Fruit fly (Drosophila melanogaster): Measurements from ENCODE around the gene Mgat2.

The Mgat2 gene

DNA sequence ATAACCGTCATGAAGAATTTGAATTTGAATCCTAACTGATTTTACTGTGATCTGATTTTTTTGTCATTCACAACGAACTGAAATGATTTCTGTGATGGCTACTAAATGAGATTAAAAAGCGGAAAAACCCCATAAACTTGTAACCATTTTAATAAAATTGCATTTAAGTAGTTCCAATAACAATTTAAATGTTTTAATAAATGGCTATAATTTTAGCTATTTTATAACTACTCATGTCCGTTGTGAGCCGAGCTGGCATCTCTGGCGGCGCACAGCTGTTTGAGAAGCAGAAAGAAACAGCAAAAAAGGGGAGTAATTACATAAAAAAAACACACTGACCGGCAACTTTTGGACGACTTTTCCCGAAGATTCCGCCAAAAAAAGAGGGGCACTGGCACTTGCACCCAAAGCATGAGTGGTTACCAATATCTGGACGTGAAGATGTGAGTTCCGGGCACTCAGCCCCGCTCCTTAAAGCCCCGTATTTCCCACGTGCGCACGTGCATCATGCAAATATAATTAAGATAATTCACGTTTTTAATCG, 34.6 kb upstream of the Mgat2 start, which contains the start of the genes CG7950 and Rpp14a (continued):
- TF ChIP-seq sqz (GFP tag; optimal IDR thresholded peaks at IDR 0.05) (peak; percentile 16), CG15601 (tag; optimal IDR thresholded peaks at IDR 0.05) (peak; percentile 69), sug (tag; optimal IDR thresholded peaks at IDR 0.05) (peak; percentile 83), sisA (GFP tag; IDR thresholded peaks at IDR 0.05) (peak; percentile 72), tio (GFP tag; optimal IDR thresholded peaks at IDR 0.05) (peak; percentile 65), gsb-n (tag; optimal IDR thresholded peaks at IDR 0.05) (peak; percentile 42), Adf1 (GFP tag; IDR thresholded peaks at IDR 0.05) (peak; percentile 30), CG14965 (GFP tag; optimal IDR thresholded peaks at IDR 0.05; ENCODE audit: borderline replicate concordance) (no peak)

DNA sequence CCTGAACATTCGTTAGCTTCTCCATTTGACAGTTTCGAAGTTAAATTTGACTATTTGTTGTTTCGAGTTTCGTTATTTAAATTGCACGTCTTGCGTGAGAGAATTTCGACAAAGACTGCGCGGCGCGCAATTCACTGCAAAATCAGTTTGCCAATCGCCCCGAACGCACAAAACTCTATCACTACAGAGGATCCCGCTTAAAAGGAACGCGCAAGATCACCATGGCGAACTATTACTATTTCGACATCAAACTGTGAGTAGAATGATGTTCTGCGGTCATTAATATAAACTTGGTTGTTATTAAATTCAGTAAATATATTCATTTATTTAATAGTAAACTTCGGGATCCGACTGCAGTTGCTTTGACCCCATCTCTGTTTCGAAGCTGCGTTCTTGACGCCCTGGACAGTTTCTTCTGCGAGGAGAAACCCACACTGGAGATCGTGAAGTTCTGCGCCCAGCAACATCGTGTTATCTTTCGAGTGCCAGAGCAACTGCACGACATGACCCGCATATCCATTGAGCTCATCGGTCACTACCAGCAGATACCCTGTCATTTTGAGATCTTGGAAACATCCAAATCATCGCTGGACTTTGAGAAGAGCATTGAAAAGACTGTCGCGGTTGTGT, 34.0 kb upstream of the Mgat2 start, which contains the start of the genes Rpp14b and spn-A:
TSS of gene Rpp14b (plus strand) at position 43 of the 630 bp plus-strand sequence.
TSS of gene spn-A (minus strand) at position 123 of the 630 bp plus-strand sequence.
- TF ChIP-seq C15 (GFP tag; IDR thresholded peaks at IDR 0.05) (no peak), ttk (GFP tag; IDR thresholded peaks at IDR 0.05) (no peak), CG13894 (tag; optimal IDR thresholded peaks at IDR 0.05) (no peak), HLH54F (GFP tag; optimal IDR thresholded peaks at IDR 0.05) (no peak), ci (GFP tag; IDR thresholded peaks at IDR 0.05) (peak; percentile 43; the same call in 2 of the 3 replicates), CG7963 (GFP tag; IDR thresholded peaks at IDR 0.05; ENCODE audit: partially characterized antibody) (no peak; the same call in 2 of the 3 replicates), btn (GFP tag; optimal IDR thresholded peaks at IDR 0.05) (no peak), toy (GFP tag; IDR thresholded peaks at IDR 0.05) (no peak), pfk (GFP tag; optimal IDR thresholded peaks at IDR 0.05) (no peak), ATbp (GFP tag; optimal IDR thresholded peaks at IDR 0.05) (no peak), Ptx1 (GFP tag; IDR thresholded peaks at IDR 0.05) (peak; percentile 40), ato (GFP tag; IDR thresholded peaks at IDR 0.05; ENCODE audit: partially characterized antibody) (no peak), CG2199 (GFP tag; IDR thresholded peaks at IDR 0.05) (no peak; the same call in 2 of the 3 replicates), Doc2 (GFP tag; IDR thresholded peaks at IDR 0.05) (no peak), CG11560 (tag; IDR thresholded peaks at IDR 0.05) (no peak), CG6272 (GFP tag; IDR thresholded peaks at IDR 0.05) (no peak), Lpt (GFP tag; optimal IDR thresholded peaks at IDR 0.05) (no peak), CG7357 (GFP tag; IDR thresholded peaks at IDR 0.05) (no peak), CG12236 (GFP tag; optimal IDR thresholded peaks at IDR 0.05) (no peak), luna (GFP tag; optimal IDR thresholded peaks at IDR 0.05) (no peak), CG10654 (GFP tag; optimal IDR thresholded peaks at IDR 0.05) (no peak), CG2129 (GFP tag; IDR thresholded peaks at IDR 0.05; ENCODE audit: partially characterized antibody) (no peak), CG6854 (GFP tag; optimal IDR thresholded peaks at IDR 0.05) (no peak), Abd-B (GFP tag; optimal IDR thresholded peaks at IDR 0.05) (no peak), CG9817 (tag; optimal IDR thresholded peaks at IDR 0.05) (peak; percentile 28), CG10431 (GFP tag; optimal IDR thresholded peaks at IDR 0.05) (no peak), CG12299 (tag; optimal IDR thresholded peaks at IDR 0.05) (no peak), CG9797 (GFP tag; optimal IDR thresholded peaks at IDR 0.05) (no peak), CG10147 (GFP tag; optimal IDR thresholded peaks at IDR 0.05) (no peak), CG4282 (GFP tag; optimal IDR thresholded peaks at IDR 0.05) (no peak), ac (GFP tag; optimal IDR thresholded peaks at IDR 0.05) (no peak), CG12071 (GFP tag; optimal IDR thresholded peaks at IDR 0.05) (no peak), ssp (GFP tag; IDR thresholded peaks at IDR 0.05) (no peak), Mrtf (GFP tag; IDR thresholded peaks at IDR 0.05) (no peak), D (optimal IDR thresholded peaks at IDR 0.05) (no peak), D (GFP tag; optimal IDR thresholded peaks at IDR 0.05) (no peak), maf-S (GFP tag; optimal IDR thresholded peaks at IDR 0.05) (no peak), CG12744 (GFP tag; optimal IDR thresholded peaks at IDR 0.05) (no peak), az2 (GFP tag; optimal IDR thresholded peaks at IDR 0.05) (no peak), Ets65A (GFP tag) (peak; percentile 81), Sin3A (optimal IDR thresholded peaks at IDR 0.05) (peak; percentile 0), ara (GFP tag; IDR thresholded peaks at IDR 0.05) (no peak)

Data from whole organism, embryonic.